Fruit fly (Drosophila melanogaster): ENCODE data around the gene modSP.

Gene modSP

dm6 chr3R:16630564-16630963 is 24.9 kb downstream of the modSP start (continued):
- peak; percentile 3 for TF ChIP-seq HLH54F (GFP tag; optimal IDR thresholded peaks at IDR 0.05)
- TF ChIP-seq hb (GFP tag; IDR thresholded peaks at IDR 0.05; ENCODE audit: partially characterized antibody): no peak
- TF ChIP-seq CG14014 (GFP tag; IDR thresholded peaks at IDR 0.05): no peak
- no peak for TF ChIP-seq BEAF-32 (GFP tag; optimal IDR thresholded peaks at IDR 0.05)
- TF ChIP-seq ewg (GFP tag; optimal IDR thresholded peaks at IDR 0.05): no peak
- TF ChIP-seq ash1 (GFP tag; optimal IDR thresholded peaks at IDR 0.05): no peak
- no peak for TF ChIP-seq CG17802 (tag; optimal IDR thresholded peaks at IDR 0.05)
- no peak for TF ChIP-seq cad (GFP tag; optimal IDR thresholded peaks at IDR 0.05)
- no peak for TF ChIP-seq danr (GFP tag; IDR thresholded peaks at IDR 0.05)
- no peak for TF ChIP-seq CG10462 (GFP tag; optimal IDR thresholded peaks at IDR 0.05)
- peak; percentile 25 for TF ChIP-seq nmo (GFP tag; optimal IDR thresholded peaks at IDR 0.05)
- no peak for TF ChIP-seq CG6175 (GFP tag; IDR thresholded peaks at IDR 0.05)
- peak; percentile 73 for TF ChIP-seq dmrt11E (tag; optimal IDR thresholded peaks at IDR 0.05)
- TF ChIP-seq CG33557 (GFP tag; optimal IDR thresholded peaks at IDR 0.05): peak; percentile 54
- TF ChIP-seq CG10979 (tag; optimal IDR thresholded peaks at IDR 0.05): peak; percentile 32
- no peak for TF ChIP-seq HmgZ (tag; optimal IDR thresholded peaks at IDR 0.05)
- no peak for TF ChIP-seq pfk (GFP tag; optimal IDR thresholded peaks at IDR 0.05)
- TF ChIP-seq CG15073 (GFP tag; optimal IDR thresholded peaks at IDR 0.05): no peak
- no peak for TF ChIP-seq HLH3B (GFP tag; IDR thresholded peaks at IDR 0.05)
- no peak for TF ChIP-seq CG32772 (GFP tag; IDR thresholded peaks at IDR 0.05)
- no peak for TF ChIP-seq CG11560 (tag; IDR thresholded peaks at IDR 0.05)
- TF ChIP-seq CG6654 (GFP tag; optimal IDR thresholded peaks at IDR 0.05): no peak
- TF ChIP-seq bowl (GFP tag; IDR thresholded peaks at IDR 0.05): no peak
- TF ChIP-seq tgo (GFP tag; IDR thresholded peaks at IDR 0.05): no peak
- TF ChIP-seq Hmx (GFP tag; optimal IDR thresholded peaks at IDR 0.05): no peak
- peak in 1 of 2 experiments; percentile 34 for TF ChIP-seq eve (GFP tag; optimal IDR thresholded peaks at IDR 0.05)
- TF ChIP-seq CG13424 (tag; optimal IDR thresholded peaks at IDR 0.05): peak; percentile 24
- TF ChIP-seq CG3163 (GFP tag; optimal IDR thresholded peaks at IDR 0.05): no peak
- TF ChIP-seq CG13894 (tag; optimal IDR thresholded peaks at IDR 0.05): no peak
- TF ChIP-seq CG10959 (GFP tag; IDR thresholded peaks at IDR 0.05): 0 out of 2 replicates have a peak, but pooled peaks have one; percentile 19
- TF ChIP-seq CG9609 (GFP tag; optimal IDR thresholded peaks at IDR 0.05): no peak
- TF ChIP-seq CG10654 (GFP tag; optimal IDR thresholded peaks at IDR 0.05): no peak
- TF ChIP-seq CG17361 (GFP tag; IDR thresholded peaks at IDR 0.05): peak; percentile 41; the same call in 1 of the 3 replicates
- peak; percentile 49 for TF ChIP-seq CG14710 (tag; optimal IDR thresholded peaks at IDR 0.05)
- TF ChIP-seq NC2α (GFP tag; optimal IDR thresholded peaks at IDR 0.05): no peak
- no peak for TF ChIP-seq wek (GFP tag; optimal IDR thresholded peaks at IDR 0.05)
- no peak for TF ChIP-seq Deaf1 (tag; optimal IDR thresholded peaks at IDR 0.05)
- no peak for TF ChIP-seq Hr51 (GFP tag; optimal IDR thresholded peaks at IDR 0.05)
- TF ChIP-seq br (optimal IDR thresholded peaks at IDR 0.05): no peak
- TF ChIP-seq lola (GFP tag; optimal IDR thresholded peaks at IDR 0.05): peak in 1 of 3 experiments; percentile 68
- TF ChIP-seq CG9437 (GFP tag; optimal IDR thresholded peaks at IDR 0.05): no peak
- TF ChIP-seq Dek (tag; optimal IDR thresholded peaks at IDR 0.05): no peak
- no peak for TF ChIP-seq CG7372 (GFP tag; IDR thresholded peaks at IDR 0.05)
- TF ChIP-seq inv (GFP tag; IDR thresholded peaks at IDR 0.05; ENCODE audit: partially characterized antibody): no peak
- peak; percentile 23 for TF ChIP-seq CoRest (tag; optimal IDR thresholded peaks at IDR 0.05)
- no peak for TF ChIP-seq hkb (optimal IDR thresholded peaks at IDR 0.05)
- TF ChIP-seq hkb (GFP tag; IDR thresholded peaks at IDR 0.05): no peak
- no peak for TF ChIP-seq Camta (GFP tag; optimal IDR thresholded peaks at IDR 0.05)
- TF ChIP-seq Mrtf (GFP tag; IDR thresholded peaks at IDR 0.05): no peak
- no peak for TF ChIP-seq CG17568 (GFP tag; optimal IDR thresholded peaks at IDR 0.05)
- no peak for TF ChIP-seq org-1 (GFP tag; optimal IDR thresholded peaks at IDR 0.05)
- TF ChIP-seq ssp (GFP tag; IDR thresholded peaks at IDR 0.05): no peak
